Comparison of ENCODE assay signal across 1 worm cellular context in genomic region chrIII:9614211-9614610, ce11.
TF ChIP-seq lines count a peak whose summit lies in the region.

TSS of gene pri-1 (minus strand) at chrIII:9614281.
TSS of gene F58A4.6 (plus strand) at chrIII:9614482.

TF ChIP-seq in whole organism, L1 larva, 84 proteins besides CTCF, POLR2A, EP300 and RAD21 (continued from another document):
- TF ChIP-seq unc-86 (tag; optimal IDR thresholded peaks at IDR 0.05; lab: Kevin White, UChicago) (no peak), dsc-1 (tag; optimal IDR thresholded peaks at IDR 0.05; lab: Kevin White, UChicago) (no peak), mef-2 (tag; optimal IDR thresholded peaks at IDR 0.05; lab: Kevin White, UChicago) (no peak), lin-13 (GFP tag; optimal IDR thresholded peaks at IDR 0.05; lab: Kevin White, UChicago) (no peak), egl-13 (tag; optimal IDR thresholded peaks at IDR 0.05; lab: Kevin White, UChicago) (no peak), alr-1 (tag; optimal IDR thresholded peaks at IDR 0.05; lab: Kevin White, UChicago; ENCODE audit: borderline replicate concordance) (no peak), C16A3.4 (tag; optimal IDR thresholded peaks at IDR 0.05; lab: Kevin White, UChicago) (peak; percentile 35), mep-1 (tag; optimal IDR thresholded peaks at IDR 0.05; lab: Kevin White, UChicago) (peak; percentile 30), blmp-1 (tag; optimal IDR thresholded peaks at IDR 0.05; lab: Kevin White, UChicago) (peak; percentile 7), snu-23 (GFP tag; optimal IDR thresholded peaks at IDR 0.05; lab: Kevin White, UChicago) (peak; percentile 43), ceh-90 (tag; optimal IDR thresholded peaks at IDR 0.05; lab: Kevin White, UChicago) (no peak), ets-5 (GFP tag; IDR thresholded peaks at IDR 0.05; lab: Robert Waterston, UW) (no peak), efl-3 (GFP tag; optimal IDR thresholded peaks at IDR 0.05; lab: Kevin White, UChicago) (no peak), pqm-1 (tag; optimal IDR thresholded peaks at IDR 0.05; lab: Kevin White, UChicago) (no peak), skn-1 (tag; optimal IDR thresholded peaks at IDR 0.05; lab: Kevin White, UChicago) (peak; percentile 12), ceh-63 (GFP tag; optimal IDR thresholded peaks at IDR 0.05; lab: Kevin White, UChicago) (no peak), hpl-2 (GFP tag; optimal IDR thresholded peaks at IDR 0.05; lab: Kevin White, UChicago) (no peak), lin-15B (tag; optimal IDR thresholded peaks at IDR 0.05; lab: Kevin White, UChicago) (peak; percentile 32), lin-35 (GFP tag; optimal IDR thresholded peaks at IDR 0.05; lab: Kevin White, UChicago) (peak; percentile 82 to 94), nhr-19 (GFP tag; conservative IDR thresholded peaks at IDR 0.05; lab: Robert Waterston, UW) (no peak; the same call in 1 of the 2 replicates), pax-3 (tag; optimal IDR thresholded peaks at IDR 0.05; lab: Kevin White, UChicago) (no peak), tbx-2 (tag; optimal IDR thresholded peaks at IDR 0.05; lab: Kevin White, UChicago) (peak; percentile 19), ceh-82 (tag; optimal IDR thresholded peaks at IDR 0.05; lab: Kevin White, UChicago) (peak in 1 of 3 experiments; percentile 56), tlp-1 (tag; optimal IDR thresholded peaks at IDR 0.05; lab: Kevin White, UChicago) (no peak), ama-1 (optimal IDR thresholded peaks at IDR 0.05; lab: Kevin White, UChicago) (no peak), nhr-12 (tag; optimal IDR thresholded peaks at IDR 0.05; lab: Kevin White, UChicago) (no peak), zag-1 (tag; optimal IDR thresholded peaks at IDR 0.05; lab: Kevin White, UChicago) (no peak), nhr-90 (tag; optimal IDR thresholded peaks at IDR 0.05; lab: Kevin White, UChicago; ENCODE audit: poor library complexity) (peak; percentile 28), Y116A8C.19 (tag; optimal IDR thresholded peaks at IDR 0.05; lab: Kevin White, UChicago; ENCODE audit: borderline replicate concordance) (no peak), ztf-11 (tag; optimal IDR thresholded peaks at IDR 0.05; lab: Kevin White, UChicago) (peak in 1 of 2 experiments; percentile 2), nhr-28 (tag; optimal IDR thresholded peaks at IDR 0.05; lab: Kevin White, UChicago) (no peak), nhr-11 (tag; optimal IDR thresholded peaks at IDR 0.05; lab: Kevin White, UChicago) (no peak), unc-62 (GFP tag; optimal IDR thresholded peaks at IDR 0.05; lab: Kevin White, UChicago) (no peak), ztf-4 (tag; optimal IDR thresholded peaks at IDR 0.05; lab: Kevin White, UChicago) (no peak), isw-1 (GFP tag; IDR thresholded peaks at IDR 0.05; lab: Robert Waterston, UW) (no peak), nhr-77 (tag; optimal IDR thresholded peaks at IDR 0.05; lab: Kevin White, UChicago) (no peak), sup-37 (GFP tag; optimal IDR thresholded peaks at IDR 0.05; lab: Kevin White, UChicago) (no peak), fkh-4 (tag; optimal IDR thresholded peaks at IDR 0.05; lab: Kevin White, UChicago; ENCODE audit: borderline replicate concordance) (no peak), egl-27 (tag; optimal IDR thresholded peaks at IDR 0.05; lab: Kevin White, UChicago) (no peak)
